Worm (Caenorhabditis elegans) whole organism, early embryonic: ENCODE results near the gene mix-1.

Source experiments
- F13C5.2 ChIP-seq: sonication (generic microtip); optimal IDR thresholded peaks from 2 replicates; lab custom pipeline; 2017; ENCODE audit warnings: mild to moderate bottlenecking, missing genetic modification characterization, inconsistent platforms, missing compliant biosample characterization
- ceh-36 ChIP-seq: sonication (generic microtip); optimal IDR thresholded peaks from 2 replicates; lab custom pipeline; 2016; ENCODE audit warnings: missing genetic modification characterization, inconsistent platforms, missing compliant biosample characterization
- flt-1 ChIP-seq: fragments of 200-800 bp; sonication (Bioruptor generic); IDR thresholded peaks from 2 replicates; pipeline ENCODE4 v1.3.6; 2022; ENCODE audit warnings: missing genetic modification characterization, missing compliant biosample characterization
- hmg-4 ChIP-seq: fragments of 200-800 bp; sonication (Bioruptor generic); optimal IDR thresholded peaks from 2 replicates; lab custom pipeline; 2018; ENCODE audit warnings: mild to moderate bottlenecking, missing genetic modification characterization, missing compliant biosample characterization
- pes-1 ChIP-seq: fragments of 200-800 bp; sonication (Bioruptor generic); IDR thresholded peaks from 2 replicates; pipeline ENCODE4 v1.3.6; 2022; ENCODE audit warnings: missing genetic modification reagents, missing genetic modification characterization, missing compliant biosample characterization
- scrt-1 ChIP-seq: fragments of 200-800 bp; sonication (Bioruptor generic); IDR thresholded peaks from 2 replicates; pipeline ENCODE4 v1.3.6; 2022; ENCODE audit warnings: missing genetic modification characterization, missing compliant biosample characterization
- tbx-11 ChIP-seq: fragments of 200-800 bp; sonication (Bioruptor generic); IDR thresholded peaks from 2 replicates; pipeline ENCODE4 v1.3.6; 2022; ENCODE audit warnings: missing genetic modification characterization, missing compliant biosample characterization

DNA sequence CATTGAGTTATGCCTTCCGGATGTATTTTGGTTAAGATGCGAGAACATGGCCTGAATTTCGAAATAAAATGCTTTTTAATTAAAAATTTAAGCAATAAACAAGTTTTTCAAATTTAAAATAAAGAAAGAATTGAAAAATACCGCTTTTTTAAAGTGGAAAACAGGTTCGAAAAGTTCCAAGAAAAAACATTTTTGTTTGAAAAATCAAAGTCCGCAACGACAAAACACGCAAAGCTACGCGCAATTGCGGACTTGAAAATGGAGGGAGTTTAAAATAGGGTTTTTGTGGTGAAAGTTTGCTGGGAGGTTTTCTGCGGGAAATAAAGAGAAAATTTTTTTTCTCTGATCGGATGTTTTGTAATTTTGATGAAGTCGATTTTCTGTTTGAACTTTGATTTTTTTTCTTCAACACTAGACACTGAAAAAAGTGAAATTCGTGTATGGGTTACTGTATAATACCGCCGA is 25.6 kb upstream of the mix-1 start, which contains the start of gene npp-19:
- TF ChIP-seq pes-1 (GFP tag; lab: Robert Waterston, UW), result no peak; the same call in 1 of the 2 replicates
- TF ChIP-seq flt-1 (GFP tag; lab: Robert Waterston, UW), result no peak
- TF ChIP-seq F13C5.2 (tag; lab: Kevin White, UChicago), result peak; percentile 53
- TF ChIP-seq ceh-36 (tag; lab: Kevin White, UChicago), result no peak
- no peak for TF ChIP-seq hmg-4 (GFP tag; lab: Kevin White, UChicago)
- 0 out of 2 replicates have a peak, but pooled peaks have one; percentile 41 for TF ChIP-seq tbx-11 (GFP tag; lab: Robert Waterston, UW)
- TF ChIP-seq scrt-1 (GFP tag; lab: Robert Waterston, UW), result no peak
